Worm (Caenorhabditis elegans): Measurements from ENCODE around the gene ZC21.10.

ce11 chrIII:8577534-8577933 lies 47.7 kb downstream of the ZC21.10 start:
- no peak for TF ChIP-seq T22C8.4 (GFP tag; IDR thresholded peaks at IDR 0.05)
- no peak for TF ChIP-seq ztf-23 (GFP tag; IDR thresholded peaks at IDR 0.05)
- TF ChIP-seq ztf-29 (GFP tag; IDR thresholded peaks at IDR 0.05) = no peak
- TF ChIP-seq tab-1 (GFP tag; IDR thresholded peaks at IDR 0.05) = no peak
- TF ChIP-seq flt-1 (GFP tag; IDR thresholded peaks at IDR 0.05) = no peak
- TF ChIP-seq klf-2 (GFP tag; conservative IDR thresholded peaks at IDR 0.05) = no peak
- no peak for TF ChIP-seq med-1 (GFP tag; optimal IDR thresholded peaks at IDR 0.05; ENCODE audit: insufficient read depth)

All from whole organism, midembryonic.